Fruit fly (Drosophila melanogaster): ENCODE results near the gene osi.
A peak's percentile ranks its signal among the peaks of the same experiment; 100 is the strongest.

DNA sequence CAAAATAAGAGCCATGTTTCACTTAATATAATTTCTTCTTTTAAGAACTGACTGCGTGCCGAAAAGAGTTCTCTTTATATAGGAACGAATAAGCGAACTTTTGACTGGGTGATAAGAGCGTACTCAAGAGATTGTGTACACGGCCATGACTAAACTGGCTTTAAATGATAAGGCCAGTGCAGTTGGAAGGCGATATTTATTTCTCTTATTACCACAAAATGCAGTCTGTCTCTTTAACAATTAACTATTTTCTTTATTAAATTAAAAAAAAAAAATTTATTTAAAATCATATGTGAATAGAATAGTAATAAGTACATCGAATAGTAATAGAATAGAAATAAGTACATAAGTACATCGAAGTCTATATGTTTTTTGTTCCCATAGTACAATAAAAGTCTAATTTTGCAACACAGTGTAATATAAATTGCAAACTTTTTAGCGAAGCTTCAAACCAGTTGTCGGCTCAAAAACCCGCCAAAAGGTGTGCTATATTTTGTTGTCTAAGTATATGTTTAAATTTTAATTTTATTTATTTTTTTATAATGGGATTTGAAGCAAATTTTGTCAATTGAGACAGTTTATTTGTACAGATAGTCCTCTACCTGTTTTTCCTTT lies 35.3 kb downstream of the osi start, which contains the start of gene CG31810:
- no peak for TF ChIP-seq CG5204 (GFP tag; optimal IDR thresholded peaks at IDR 0.05)
- no peak for TF ChIP-seq kay (GFP tag; ENCODE audit: borderline replicate concordance)
- peak; percentile 1 for TF ChIP-seq bab1 (GFP tag; optimal IDR thresholded peaks at IDR 0.05)
- TF ChIP-seq Clk (GFP tag; optimal IDR thresholded peaks at IDR 0.05), result no peak
